Comparison of ENCODE assay signal across 6 worm cellular contexts in genomic region chrV:13963279-13963976, ce11.
A peak's percentile ranks its signal among the peaks of the same experiment; 100 is the strongest.
TF ChIP-seq lines count a peak whose summit lies in the region.

TSS of gene sao-1 (plus strand) at chrV:13963926.

TF ChIP-seq in whole organism, L1 larva, 84 proteins besides CTCF, POLR2A, EP300 and RAD21:
- TF ChIP-seq nhr-19 (GFP tag; conservative IDR thresholded peaks at IDR 0.05; lab: Robert Waterston, UW): no peak
- peak; percentile 98 for TF ChIP-seq blmp-1 (tag; optimal IDR thresholded peaks at IDR 0.05; lab: Kevin White, UChicago)
- no peak for TF ChIP-seq C34B4.2 (tag; optimal IDR thresholded peaks at IDR 0.05; lab: Kevin White, UChicago)
- peak in 2 of 6 experiments; percentile 10 to 20 for TF ChIP-seq elt-3 (tag; optimal IDR thresholded peaks at IDR 0.05; lab: Kevin White, UChicago)
- no peak for TF ChIP-seq unc-98 (GFP tag; IDR thresholded peaks at IDR 0.05; lab: Robert Waterston, UW)
- no peak for TF ChIP-seq lir-3 (tag; optimal IDR thresholded peaks at IDR 0.05; lab: Kevin White, UChicago; ENCODE audit: poor library complexity)
- no peak for TF ChIP-seq xbp-1 (tag; optimal IDR thresholded peaks at IDR 0.05; lab: Kevin White, UChicago)
- TF ChIP-seq mef-2 (tag; optimal IDR thresholded peaks at IDR 0.05; lab: Kevin White, UChicago): no peak
- TF ChIP-seq nhr-85 (tag; lab: Kevin White, UChicago): peak; percentile 81
- TF ChIP-seq lin-14 (GFP tag; optimal IDR thresholded peaks at IDR 0.05; lab: Kevin White, UChicago): peak; percentile 56

TF ChIP-seq in whole organism, L2 larva, 48 proteins besides CTCF, POLR2A, EP300 and RAD21:
- TF ChIP-seq blmp-1 (tag; optimal IDR thresholded peaks at IDR 0.05; lab: Kevin White, UChicago; ENCODE audit: insufficient read depth): peak; percentile 98
- peak; percentile 13 for TF ChIP-seq sma-9 (GFP tag; optimal IDR thresholded peaks at IDR 0.05; lab: Kevin White, UChicago)
- no peak for TF ChIP-seq sma-9 (tag; optimal IDR thresholded peaks at IDR 0.05; lab: Kevin White, UChicago)
- TF ChIP-seq C34F6.9 (tag; optimal IDR thresholded peaks at IDR 0.05; lab: Kevin White, UChicago): no peak
- TF ChIP-seq ama-1 (optimal IDR thresholded peaks at IDR 0.05; lab: Kevin White, UChicago): no peak
- TF ChIP-seq ceh-16 (tag; optimal IDR thresholded peaks at IDR 0.05; lab: Kevin White, UChicago): no peak
- TF ChIP-seq peb-1 (tag; optimal IDR thresholded peaks at IDR 0.05; lab: Kevin White, UChicago): no peak
TF ChIP-seq in whole organism, L2 larva: peak in this region for 2.

TF ChIP-seq in whole organism, L3 larva, 47 proteins besides CTCF, POLR2A, EP300 and RAD21:
- TF ChIP-seq elt-1 (tag; optimal IDR thresholded peaks at IDR 0.05; lab: Kevin White, UChicago): peak; percentile 67
- peak; percentile 75 for TF ChIP-seq nhr-25 (tag; optimal IDR thresholded peaks at IDR 0.05; lab: Kevin White, UChicago)
- TF ChIP-seq ceh-9 (tag; optimal IDR thresholded peaks at IDR 0.05; lab: Kevin White, UChicago): no peak

TF ChIP-seq in whole organism, L4 larva, 104 proteins besides CTCF, POLR2A, EP300 and RAD21:
- TF ChIP-seq dpl-1 (GFP tag; optimal IDR thresholded peaks at IDR 0.05; lab: Kevin White, UChicago) (no peak), Y48G9A.11 (GFP tag; IDR thresholded peaks at IDR 0.05; lab: Robert Waterston, UW) (no peak), F44E2.7 (GFP tag; IDR thresholded peaks at IDR 0.05; lab: Robert Waterston, UW) (no peak), aly-2 (tag; optimal IDR thresholded peaks at IDR 0.05; lab: Kevin White, UChicago) (no peak), ceh-20 (GFP tag; IDR thresholded peaks at IDR 0.05; lab: Robert Waterston, UW) (no peak), nhr-25 (tag; optimal IDR thresholded peaks at IDR 0.05; lab: Kevin White, UChicago; ENCODE audit: borderline replicate concordance, insufficient read depth) (peak; percentile 29), nhr-11 (tag; optimal IDR thresholded peaks at IDR 0.05; lab: Kevin White, UChicago) (no peak), F26F4.8 (GFP tag; conservative IDR thresholded peaks at IDR 0.05; lab: Robert Waterston, UW) (no peak), tag-97 (GFP tag; IDR thresholded peaks at IDR 0.05; lab: Robert Waterston, UW) (no peak), nhr-28 (tag; optimal IDR thresholded peaks at IDR 0.05; lab: Kevin White, UChicago) (peak; percentile 5), dve-1 (tag; optimal IDR thresholded peaks at IDR 0.05; lab: Kevin White, UChicago; ENCODE audit: insufficient read depth) (no peak), F37D6.2 (tag; optimal IDR thresholded peaks at IDR 0.05; lab: Kevin White, UChicago) (no peak), dmd-9 (GFP tag; IDR thresholded peaks at IDR 0.05; lab: Robert Waterston, UW) (no peak), ceh-62 (tag; optimal IDR thresholded peaks at IDR 0.05; lab: Kevin White, UChicago) (no peak)
TF ChIP-seq in whole organism, L4 larva: peak in this region for 2.

TF ChIP-seq in whole organism, mixed stage, embryonic, 35 proteins besides CTCF, POLR2A, EP300 and RAD21:
- TF ChIP-seq blmp-1 (tag; optimal IDR thresholded peaks at IDR 0.05; lab: Kevin White, UChicago) (peak; percentile 79), elt-1 (tag; optimal IDR thresholded peaks at IDR 0.05; lab: Kevin White, UChicago; ENCODE audit: borderline replicate concordance, insufficient read depth) (peak; percentile 80), unc-62 (GFP tag; optimal IDR thresholded peaks at IDR 0.05; lab: Kevin White, UChicago) (no peak)

TF ChIP-seq in whole organism, young adult, 124 proteins besides CTCF, POLR2A, EP300 and RAD21:
- no peak for TF ChIP-seq snpc-1.1 (tag; optimal IDR thresholded peaks at IDR 0.05; lab: Kevin White, UChicago; ENCODE audit: insufficient read depth)
- 0 out of 2 replicates have a peak, but pooled peaks have one; percentile 22 for TF ChIP-seq Y79H2A.3 (GFP tag; conservative IDR thresholded peaks at IDR 0.05; lab: Robert Waterston, UW)
- TF ChIP-seq B0261.1 (tag; optimal IDR thresholded peaks at IDR 0.05; lab: Kevin White, UChicago): no peak
